Worm (Caenorhabditis elegans) whole organism, L2 larva: ENCODE data around the gene Y51H7BR.8.

Experiments used
- ama-1 ChIP-seq: fragments of 150-350 bp; optimal IDR thresholded peaks from 2 replicates; lab custom pipeline; 2018; ENCODE audit warnings: inconsistent platforms
- blmp-1 ChIP-seq: sonication (generic microtip); optimal IDR thresholded peaks from 2 replicates; lab custom pipeline; 2017; ENCODE audit warnings: missing genetic modification characterization, mild to moderate bottlenecking, missing compliant biosample characterization, antibody characterized with exemption, moderate library complexity; ENCODE audit not compliant: insufficient read depth
- nhr-237 ChIP-seq: fragments of 150-350 bp; optimal IDR thresholded peaks from 2 replicates; lab custom pipeline; 2014; ENCODE audit warnings: missing biosample characterization, missing genetic modification characterization
- unc-39 ChIP-seq: fragments of 150-350 bp; optimal IDR thresholded peaks from 2 replicates; lab custom pipeline; 2014; ENCODE audit warnings: missing biosample characterization, missing genetic modification characterization

- TF ChIP-seq unc-39 (tag; lab: Kevin White, UChicago): no peak
- TF ChIP-seq blmp-1 (tag; lab: Kevin White, UChicago): no peak
- TF ChIP-seq nhr-237 (tag; lab: Kevin White, UChicago): no peak
- no peak for TF ChIP-seq ama-1 (lab: Kevin White, UChicago)
Measured at ce11 chrII:1478522-1478921, 40.5 kb upstream of the Y51H7BR.8 start.
